Fruit fly (Drosophila melanogaster) whole organism, wandering third instar larva: ENCODE data around the gene CG14257.

ENCODE experiments used
- Abd-B ChIP-seq: fragments of >200 bp; optimal IDR thresholded peaks from 2 replicates; lab custom pipeline; 2017; ENCODE audit warnings: missing biosample characterization, missing genetic modification characterization
- CG32264 ChIP-seq: fragments of 200-800 bp; sonication (Bioruptor generic); optimal IDR thresholded peaks from 2 replicates; lab custom pipeline; 2016; ENCODE audit warnings: missing biosample characterization, missing genetic modification characterization
- CG9705 ChIP-seq: fragments of 200-800 bp; sonication (Bioruptor generic); optimal IDR thresholded peaks from 2 replicates; lab custom pipeline; 2018; ENCODE audit warnings: missing biosample characterization, mild to moderate bottlenecking, missing genetic modification characterization
- Dfd ChIP-seq: fragments of >200 bp; optimal IDR thresholded peaks from 2 replicates; lab custom pipeline; 2017; ENCODE audit warnings: missing biosample characterization, missing genetic modification characterization
- Dif ChIP-seq: fragments of 200-275, 200-300 bp; sonication (Bioruptor generic); optimal IDR thresholded peaks from 2 replicates; lab custom pipeline; 2018; ENCODE audit warnings: missing biosample characterization, missing genetic modification characterization; ENCODE audit not compliant: partially characterized antibody
- GATAd ChIP-seq: sonication (Bioruptor generic); optimal IDR thresholded peaks from 2 replicates; lab custom pipeline; 2016; ENCODE audit warnings: missing biosample characterization, missing genetic modification characterization
- HLH106 ChIP-seq: fragments of 200-800 bp; optimal IDR thresholded peaks from 3 replicates; lab custom pipeline; 2019; ENCODE audit warnings: missing biosample characterization, mild to moderate bottlenecking, missing genetic modification characterization, moderate library complexity
- Hnf4 ChIP-seq: fragments of 200-800 bp; sonication (Bioruptor generic); optimal IDR thresholded peaks from 2 replicates; lab custom pipeline; 2016; ENCODE audit warnings: missing biosample characterization, mild to moderate bottlenecking, missing genetic modification characterization
- Hr78 ChIP-seq: fragments of >200 bp; optimal IDR thresholded peaks from 2 replicates; lab custom pipeline; 2017; ENCODE audit warnings: missing biosample characterization, missing genetic modification characterization
- Hr83 ChIP-seq: fragments of 200-300 bp; sonication (Bioruptor generic); optimal IDR thresholded peaks from 2 replicates; lab custom pipeline; 2016; ENCODE audit warnings: missing biosample characterization, mild to moderate bottlenecking, missing genetic modification characterization, moderate library complexity; ENCODE audit not compliant: poor library complexity, severe bottlenecking
- Jra ChIP-seq: sonication (Bioruptor generic); optimal IDR thresholded peaks from 2 replicates; lab custom pipeline; 2016; ENCODE audit warnings: missing biosample characterization, missing genetic modification characterization
- Mio ChIP-seq: sonication (Bioruptor generic); optimal IDR thresholded peaks from 2 replicates; lab custom pipeline; 2016; ENCODE audit warnings: missing biosample characterization, missing genetic modification characterization
- Myc ChIP-seq: fragments of >200 bp; optimal IDR thresholded peaks from 2 replicates; lab custom pipeline; 2017
- N ChIP-seq: fragments of >200 bp; optimal IDR thresholded peaks from 2 replicates; lab custom pipeline; 2018; ENCODE audit warnings: missing biosample characterization, missing external identifiers, missing genetic modification characterization
- OdsH ChIP-seq: fragments of 200-800 bp; sonication (Bioruptor generic); optimal IDR thresholded peaks from 2 replicates; lab custom pipeline; 2016; ENCODE audit warnings: missing biosample characterization, mild to moderate bottlenecking, missing genetic modification characterization
- Rel ChIP-seq, 2 experiments: fragments of 200-800 bp; sonication (Bioruptor generic) in 1 of 2; optimal IDR thresholded peaks; 2 replicates in 1 of 2; 3 replicates in 1 of 2; lab custom pipeline; 2016 to 2019; ENCODE audit warnings: mild to moderate bottlenecking in 2 of 2, missing biosample characterization in 2 of 2, missing genetic modification characterization in 2 of 2, moderate library complexity in 1 of 2
- Sp1 ChIP-seq: fragments of 200-800 bp; sonication (Bioruptor generic); optimal IDR thresholded peaks from 3 replicates; lab custom pipeline; 2019; ENCODE audit warnings: missing biosample characterization, mild to moderate bottlenecking, missing genetic modification characterization, moderate library complexity
- br ChIP-seq: fragments of 200-800 bp; sonication (Bioruptor generic); optimal IDR thresholded peaks from 2 replicates; lab custom pipeline; 2016; ENCODE audit warnings: missing biosample characterization, missing genetic modification characterization
- dl ChIP-seq, 2 experiments: fragments of 175-275, 200-275 bp in 1 of 2; fragments of 200-275 bp in 1 of 2; sonication (Bioruptor generic); optimal IDR thresholded peaks; lab custom pipeline; 2018; ENCODE audit warnings: mild to moderate bottlenecking in 2 of 2, missing biosample characterization in 2 of 2, missing genetic modification characterization in 2 of 2, moderate library complexity in 2 of 2; ENCODE audit not compliant: partially characterized antibody in 2 of 2, insufficient read depth in 1 of 2
- dmrt93B ChIP-seq: fragments of 200-800 bp; sonication (Bioruptor generic); optimal IDR thresholded peaks from 2 replicates; lab custom pipeline; 2018; ENCODE audit warnings: missing biosample characterization, mild to moderate bottlenecking, missing genetic modification characterization
- dsf ChIP-seq: sonication (Bioruptor generic); optimal IDR thresholded peaks from 2 replicates; lab custom pipeline; 2016; ENCODE audit warnings: missing biosample characterization, missing genetic modification characterization, borderline replicate concordance
- ey ChIP-seq: fragments of 200-800 bp; sonication (Bioruptor generic); optimal IDR thresholded peaks from 2 replicates; lab custom pipeline; 2016; ENCODE audit warnings: missing biosample characterization, missing genetic modification characterization
- foxo ChIP-seq, 2 experiments: fragments of 200-800 bp; sonication (Bioruptor generic); optimal IDR thresholded peaks; 2 replicates in 1 of 2; 3 replicates in 1 of 2; lab custom pipeline; 2016 to 2017; ENCODE audit warnings: missing biosample characterization in 2 of 2, missing genetic modification characterization in 2 of 2
- fru ChIP-seq: fragments of 200-800 bp; sonication (Bioruptor generic); optimal IDR thresholded peaks from 3 replicates; lab custom pipeline; 2016; ENCODE audit warnings: missing biosample characterization, mild to moderate bottlenecking, missing genetic modification characterization
- h ChIP-seq: fragments of 200-800 bp; sonication (Bioruptor generic); optimal IDR thresholded peaks from 3 replicates; lab custom pipeline; 2016; ENCODE audit warnings: missing biosample characterization, mild to moderate bottlenecking, missing genetic modification characterization
- jim ChIP-seq: fragments of 175-275, 200-325 bp; sonication (Bioruptor generic); optimal IDR thresholded peaks from 2 replicates; lab custom pipeline; 2016; ENCODE audit warnings: missing biosample characterization, mild to moderate bottlenecking, missing genetic modification characterization
- lola ChIP-seq: fragments of >200 bp; optimal IDR thresholded peaks from 2 replicates; lab custom pipeline; 2017; ENCODE audit warnings: missing biosample characterization, missing genetic modification characterization
- pan ChIP-seq: fragments of >200 bp; optimal IDR thresholded peaks from 2 replicates; lab custom pipeline; 2017
- psq ChIP-seq: fragments of 200-800 bp; sonication (Bioruptor generic); optimal IDR thresholded peaks from 3 replicates; lab custom pipeline; 2017; ENCODE audit warnings: missing biosample characterization, mild to moderate bottlenecking, missing genetic modification characterization, moderate library complexity
- rgr ChIP-seq: fragments of 200-800 bp; sonication (Bioruptor generic); optimal IDR thresholded peaks from 3 replicates; lab custom pipeline; 2016; ENCODE audit warnings: missing biosample characterization, mild to moderate bottlenecking, missing genetic modification characterization
- sage ChIP-seq: fragments of 200-800 bp; sonication (Bioruptor generic); optimal IDR thresholded peaks from 2 replicates; lab custom pipeline; 2016; ENCODE audit warnings: missing biosample characterization, mild to moderate bottlenecking, missing genetic modification characterization
- sv ChIP-seq: fragments of 200-800 bp; sonication (Bioruptor generic); optimal IDR thresholded peaks from 3 replicates; lab custom pipeline; 2016; ENCODE audit warnings: missing biosample characterization, missing genetic modification characterization
- woc ChIP-seq: sonication (Bioruptor generic); optimal IDR thresholded peaks from 2 replicates; lab custom pipeline; 2016; ENCODE audit warnings: missing biosample characterization, mild to moderate bottlenecking, missing genetic modification characterization

CG14257 gene

DNA sequence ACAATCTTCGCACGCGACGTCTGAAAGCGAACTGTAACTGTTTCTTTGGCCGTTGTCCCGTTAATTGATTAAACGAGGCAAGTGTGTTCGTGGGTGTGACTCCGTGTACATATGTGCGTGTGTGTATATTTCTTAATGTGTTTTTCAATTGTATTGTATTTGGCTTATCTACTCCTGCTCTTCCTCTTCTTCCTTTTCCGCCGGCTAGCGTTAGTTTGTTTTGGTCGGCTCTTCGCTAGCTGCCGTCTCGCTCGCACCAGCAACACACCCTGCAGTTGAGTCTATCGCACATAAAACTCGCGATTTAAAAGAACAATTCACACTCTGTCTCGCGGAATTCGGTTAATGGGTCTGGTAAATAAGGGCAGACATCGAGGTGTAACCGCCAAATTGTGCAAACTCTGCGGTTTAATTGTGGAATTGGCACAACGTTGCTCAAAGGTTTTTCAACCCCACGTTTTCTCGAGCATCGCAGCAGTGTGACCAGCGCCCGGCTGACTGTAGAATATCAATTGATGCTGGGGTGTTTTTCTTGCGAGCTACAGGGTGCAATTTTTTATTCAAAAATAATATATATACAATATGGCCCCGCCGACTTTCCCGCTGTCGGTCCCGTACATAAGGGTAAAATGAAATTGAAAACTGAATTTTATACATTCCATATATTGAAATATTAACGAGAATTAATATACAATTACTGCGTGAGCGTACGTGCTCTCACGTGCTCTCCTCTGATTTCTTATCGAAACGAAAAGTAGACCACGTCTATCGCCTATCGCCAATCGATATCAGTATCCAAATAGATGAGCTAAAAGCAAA is 36.3 kb downstream of the CG14257 start, which contains the start of the genes gb and CG5815:
TSS of gene gb (minus strand) at position 487 of the 819 bp plus-strand sequence.
TSS of gene CG5815 (plus strand) at position 783 of the 819 bp plus-strand sequence.
- TF ChIP-seq CG9705 (GFP tag; lab: Kevin White, UChicago) (peak; percentile 84), CG32264 (GFP tag; lab: Kevin White, UChicago) (peak; percentile 66), dmrt93B (GFP tag; lab: Kevin White, UChicago) (peak; percentile 81), dl (GFP tag; optimal IDR thresholded peaks at IDR 0.05; lab: Kevin White, UChicago; ENCODE audit: insufficient read depth in 1 of 2, partially characterized antibody in 2 of 2) (no peak), Jra (GFP tag; lab: Kevin White, UChicago) (no peak), foxo (GFP tag; optimal IDR thresholded peaks at IDR 0.05; lab: Kevin White, UChicago) (peak; percentile 35 to 92), Mio (peak; percentile 76), Sp1 (GFP tag; lab: Kevin White, UChicago) (peak; percentile 88), HLH106 (peak; percentile 93), h (GFP tag; lab: Kevin White, UChicago) (peak; percentile 92), pan (lab: Kevin White, UChicago) (no peak), Hr83 (peak; percentile 91), ey (GFP tag; lab: Kevin White, UChicago) (peak; percentile 87), psq (GFP tag; lab: Kevin White, UChicago) (peak; percentile 98), Rel (GFP tag; optimal IDR thresholded peaks at IDR 0.05; lab: Kevin White, UChicago) (peak; percentile 76), Rel (tag; optimal IDR thresholded peaks at IDR 0.05; lab: Kevin White, UChicago) (peak; percentile 67), Myc (lab: Kevin White, UChicago) (no peak), sv (peak; percentile 88), dsf (no peak), OdsH (GFP tag; lab: Kevin White, UChicago) (peak; percentile 89), GATAd (GFP tag; lab: Kevin White, UChicago) (peak; percentile 7), br (GFP tag; lab: Kevin White, UChicago) (peak; percentile 90), rgr (peak; percentile 92), fru (peak; percentile 87)

DNA sequence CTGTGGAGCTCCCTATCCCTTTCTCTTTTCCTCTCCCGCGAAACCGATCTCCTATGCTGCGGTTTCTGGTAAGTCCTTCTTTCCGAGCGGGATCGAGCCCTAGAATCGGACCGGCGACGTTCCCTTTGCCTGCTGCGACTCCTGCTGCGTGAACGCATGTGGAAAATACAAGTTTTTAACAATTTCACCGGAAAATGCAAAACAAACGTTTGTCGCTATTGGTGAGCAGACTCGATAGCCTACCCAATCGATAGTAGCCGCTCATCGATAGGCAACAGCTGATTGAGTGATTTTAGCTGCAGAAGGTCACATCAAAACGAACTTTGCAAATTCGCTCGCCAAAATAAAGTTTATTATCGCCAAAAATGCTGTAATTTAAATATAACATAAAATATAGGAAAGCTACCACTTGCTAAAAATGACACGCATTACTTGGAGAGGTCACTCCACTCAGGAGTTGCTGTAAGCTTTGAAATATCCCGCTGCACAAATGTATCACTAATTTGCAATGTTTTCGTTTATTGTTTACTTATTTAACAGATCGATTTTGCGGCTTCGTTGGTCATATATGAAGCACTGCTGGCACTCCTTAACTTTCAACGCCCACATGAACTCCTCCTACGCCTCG is 40.9 kb downstream of the CG14257 start, which contains the start of the genes CG6066 and CG5880:
TSS of gene CG6066 (minus strand) at position 243 of the 628 bp plus-strand sequence.
TSS of gene CG5880 (plus strand) at position 281 of the 628 bp plus-strand sequence.
- TF ChIP-seq ey (GFP tag; lab: Kevin White, UChicago) (no peak), CG9705 (GFP tag; lab: Kevin White, UChicago) (no peak), foxo (GFP tag; optimal IDR thresholded peaks at IDR 0.05; lab: Kevin White, UChicago) (no peak), OdsH (GFP tag; lab: Kevin White, UChicago) (no peak), sage (GFP tag; lab: Kevin White, UChicago) (no peak), Myc (lab: Kevin White, UChicago) (no peak), lola (no peak), dsf (no peak), Mio (no peak), Rel (GFP tag; optimal IDR thresholded peaks at IDR 0.05; lab: Kevin White, UChicago) (no peak), Rel (tag; optimal IDR thresholded peaks at IDR 0.05; lab: Kevin White, UChicago) (no peak), Abd-B (GFP tag; lab: Kevin White, UChicago) (no peak), dmrt93B (GFP tag; lab: Kevin White, UChicago) (no peak), woc (no peak), Dfd (GFP tag; lab: Kevin White, UChicago) (no peak), GATAd (GFP tag; lab: Kevin White, UChicago) (no peak), Hr78 (GFP tag; lab: Kevin White, UChicago) (no peak), jim (GFP tag; lab: Kevin White, UChicago) (no peak)

DNA sequence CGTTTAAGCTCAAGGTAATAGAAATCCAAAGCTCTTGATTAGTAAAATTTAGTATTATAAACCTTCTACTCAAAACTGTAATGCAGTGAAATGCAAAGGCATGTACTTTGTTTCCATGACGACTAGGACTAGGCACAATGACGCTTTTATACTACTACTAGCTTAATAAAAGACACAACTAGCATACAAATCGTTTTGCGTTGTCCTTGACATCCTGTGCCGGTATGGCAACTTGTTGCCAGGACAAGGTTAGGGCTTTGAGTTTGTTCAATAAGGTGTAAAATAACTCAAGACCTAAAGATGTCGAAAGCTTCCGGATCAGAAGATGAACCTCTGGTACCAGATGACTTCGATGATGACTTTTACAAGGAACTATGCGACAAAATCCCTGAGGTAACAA is 42.7 kb downstream of the CG14257 start, which contains the start of gene CG5882:
TSS of gene CG5882 (plus strand) at position 301 of the 400 bp plus-strand sequence.
- TF ChIP-seq Hr78 (GFP tag; lab: Kevin White, UChicago) = no peak

DNA sequence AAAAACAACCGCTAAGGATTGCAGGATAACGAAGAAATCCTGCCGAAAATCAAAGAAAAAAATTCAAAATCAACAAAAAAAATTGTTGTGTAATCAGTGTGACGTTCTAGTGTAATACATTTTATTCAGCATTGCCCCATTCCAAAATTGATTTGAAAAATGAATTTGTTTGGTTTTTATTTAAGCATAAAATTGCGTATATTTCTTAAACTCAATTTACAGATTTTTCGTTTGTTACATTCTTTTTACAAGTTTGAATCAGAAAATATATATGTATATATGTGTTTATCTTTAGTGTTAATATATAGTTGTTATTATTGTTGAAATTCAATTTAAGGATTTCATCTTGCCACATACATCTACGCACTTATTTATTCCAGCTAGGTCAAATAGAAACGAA is 48.9 kb downstream of the CG14257 start, which contains the start of gene CG6059:
TSS of gene CG6059 (minus strand) at position 101 of the 400 bp plus-strand sequence.
- TF ChIP-seq Jra (GFP tag; lab: Kevin White, UChicago) = no peak
- no peak for TF ChIP-seq psq (GFP tag; lab: Kevin White, UChicago)
- TF ChIP-seq OdsH (GFP tag; lab: Kevin White, UChicago) = no peak
- TF ChIP-seq Hr78 (GFP tag; lab: Kevin White, UChicago) = no peak
- no peak for TF ChIP-seq Dif (GFP tag; lab: Kevin White, UChicago)
- TF ChIP-seq GATAd (GFP tag; lab: Kevin White, UChicago) = no peak
- TF ChIP-seq Sp1 (GFP tag; lab: Kevin White, UChicago) = no peak
- no peak for TF ChIP-seq foxo (GFP tag; optimal IDR thresholded peaks at IDR 0.05; lab: Kevin White, UChicago)
- no peak for TF ChIP-seq Hnf4
- TF ChIP-seq h (GFP tag; lab: Kevin White, UChicago) = no peak
- no peak for TF ChIP-seq CG9705 (GFP tag; lab: Kevin White, UChicago)
- no peak for TF ChIP-seq ey (GFP tag; lab: Kevin White, UChicago)
- TF ChIP-seq sage (GFP tag; lab: Kevin White, UChicago) = no peak
- no peak for TF ChIP-seq N (GFP tag; lab: Kevin White, UChicago)
- no peak for TF ChIP-seq CG32264 (GFP tag; lab: Kevin White, UChicago)
